Worm (Caenorhabditis elegans) whole organism, L2 larva: Measurements from ENCODE around the gene Y69A2AR.24.

Source experiments
- C34F6.9 ChIP-seq: fragments of 150-350 bp; optimal IDR thresholded peaks from 2 replicates; lab custom pipeline; 2014; ENCODE audit warnings: missing biosample characterization, missing genetic modification characterization
- F13H6.1 ChIP-seq: sonication (generic microtip); optimal IDR thresholded peaks from 2 replicates; lab custom pipeline; 2016; ENCODE audit warnings: missing genetic modification characterization, missing compliant biosample characterization
- R02D3.7 ChIP-seq: fragments of 150-350 bp; optimal IDR thresholded peaks from 2 replicates; lab custom pipeline; 2014; ENCODE audit warnings: missing biosample characterization, missing genetic modification characterization
- Y55F3AM.14 ChIP-seq: fragments of 200-800 bp; sonication (Bioruptor generic); optimal IDR thresholded peaks from 2 replicates; lab custom pipeline; 2018; ENCODE audit warnings: mild to moderate bottlenecking, missing genetic modification characterization, missing compliant biosample characterization
- ZK546.5 ChIP-seq: sonication (generic microtip); optimal IDR thresholded peaks from 2 replicates; lab custom pipeline; 2017; ENCODE audit warnings: missing biosample characterization, missing genetic modification characterization
- alr-1 ChIP-seq: fragments of 150-350 bp; optimal IDR thresholded peaks from 2 replicates; lab custom pipeline; 2014; ENCODE audit warnings: missing biosample characterization, missing genetic modification characterization
- aly-2 ChIP-seq: fragments of 150-350 bp; optimal IDR thresholded peaks from 2 replicates; lab custom pipeline; 2014; ENCODE audit warnings: missing biosample characterization, missing genetic modification characterization
- ama-1 ChIP-seq: fragments of 150-350 bp; optimal IDR thresholded peaks from 2 replicates; lab custom pipeline; 2018; ENCODE audit warnings: inconsistent platforms
- blmp-1 ChIP-seq: sonication (generic microtip); optimal IDR thresholded peaks from 2 replicates; lab custom pipeline; 2017; ENCODE audit warnings: missing genetic modification characterization, mild to moderate bottlenecking, missing compliant biosample characterization, antibody characterized with exemption, moderate library complexity; ENCODE audit not compliant: insufficient read depth
- ceh-16 ChIP-seq: fragments of 150-350 bp; optimal IDR thresholded peaks from 2 replicates; lab custom pipeline; 2014; ENCODE audit warnings: missing biosample characterization, missing genetic modification characterization
- ceh-82 ChIP-seq: fragments of 150-350 bp; optimal IDR thresholded peaks from 2 replicates; lab custom pipeline; 2014; ENCODE audit warnings: missing biosample characterization, missing genetic modification characterization
- crh-2 ChIP-seq: sonication (generic microtip); optimal IDR thresholded peaks from 2 replicates; lab custom pipeline; 2017; ENCODE audit warnings: missing biosample characterization, missing genetic modification characterization
- dmd-4 ChIP-seq: sonication (generic microtip); optimal IDR thresholded peaks from 2 replicates; lab custom pipeline; 2017; ENCODE audit warnings: missing biosample characterization, missing genetic modification characterization
- egl-27 ChIP-seq: sonication (generic microtip); optimal IDR thresholded peaks from 3 replicates; lab custom pipeline; 2017; ENCODE audit warnings: missing biosample characterization, missing genetic modification reagents, missing genetic modification characterization
- elt-1 ChIP-seq: fragments of 150-350 bp; optimal IDR thresholded peaks from 2 replicates; lab custom pipeline; 2014; ENCODE audit warnings: missing biosample characterization, missing genetic modification characterization
- elt-3 ChIP-seq: sonication (generic microtip); optimal IDR thresholded peaks from 2 replicates; lab custom pipeline; 2017; ENCODE audit warnings: missing biosample characterization, missing genetic modification characterization
- fos-1 ChIP-seq: fragments of 150-350 bp; optimal IDR thresholded peaks from 2 replicates; lab custom pipeline; 2014; ENCODE audit warnings: missing biosample characterization, missing genetic modification characterization
- gmeb-1 ChIP-seq: fragments of 150-350 bp; optimal IDR thresholded peaks from 2 replicates; lab custom pipeline; 2014; ENCODE audit warnings: missing biosample characterization, missing genetic modification characterization
- lin-11 ChIP-seq: fragments of 150-350 bp; sonication (generic microtip); optimal IDR thresholded peaks from 2 replicates; lab custom pipeline; 2014; ENCODE audit warnings: missing biosample characterization, missing genetic modification characterization, inconsistent platforms, mixed read lengths
- lin-13 ChIP-seq: fragments of 150-350 bp; optimal IDR thresholded peaks from 2 replicates; lab custom pipeline; 2014; ENCODE audit warnings: missing biosample characterization, missing genetic modification reagents, missing genetic modification characterization
- lin-39 ChIP-seq: fragments of 150-350 bp; optimal IDR thresholded peaks from 2 replicates; lab custom pipeline; 2014; ENCODE audit warnings: missing biosample characterization, missing genetic modification reagents, missing genetic modification characterization
- lsy-2 ChIP-seq, 2 experiments: fragments of 150-350 bp in 1 of 2; sonication (generic microtip) in 1 of 2; optimal IDR thresholded peaks; 2 replicates each; lab custom pipeline; 2014 to 2017; ENCODE audit warnings: missing biosample characterization in 2 of 2, missing genetic modification characterization in 2 of 2
- mab-5 ChIP-seq: fragments of 150-350 bp; optimal IDR thresholded peaks from 2 replicates; lab custom pipeline; 2014; ENCODE audit warnings: missing biosample characterization, missing genetic modification characterization
- mbf-1 ChIP-seq: sonication (generic microtip); optimal IDR thresholded peaks from 2 replicates; lab custom pipeline; 2017; ENCODE audit warnings: missing biosample characterization, missing genetic modification characterization
- mdl-1 ChIP-seq, 2 experiments: fragments of 150-350 bp in 1 of 2; sonication (generic microtip) in 1 of 2; optimal IDR thresholded peaks; 2 replicates each; lab custom pipeline; 2017; ENCODE audit warnings: missing biosample characterization in 2 of 2, missing genetic modification characterization in 2 of 2
- nhr-10 ChIP-seq: sonication (generic microtip); optimal IDR thresholded peaks from 2 replicates; lab custom pipeline; 2017; ENCODE audit warnings: missing biosample characterization, missing genetic modification characterization
- nhr-11 ChIP-seq: fragments of 150-350 bp; optimal IDR thresholded peaks from 2 replicates; lab custom pipeline; 2014; ENCODE audit warnings: missing biosample characterization, missing genetic modification characterization
- nhr-129 ChIP-seq: fragments of 150-350 bp; optimal IDR thresholded peaks from 2 replicates; lab custom pipeline; 2014; ENCODE audit warnings: missing biosample characterization, missing genetic modification characterization
- nhr-21 ChIP-seq: fragments of 150-350 bp; optimal IDR thresholded peaks from 2 replicates; lab custom pipeline; 2014; ENCODE audit warnings: missing biosample characterization, missing genetic modification characterization
- nhr-23 ChIP-seq: fragments of 150-350 bp; optimal IDR thresholded peaks from 2 replicates; lab custom pipeline; 2014; ENCODE audit warnings: missing biosample characterization, missing genetic modification reagents, missing genetic modification characterization
- nhr-237 ChIP-seq: fragments of 150-350 bp; optimal IDR thresholded peaks from 2 replicates; lab custom pipeline; 2014; ENCODE audit warnings: missing biosample characterization, missing genetic modification characterization
- nhr-25 ChIP-seq: fragments of 150-350 bp; sonication (generic microtip); optimal IDR thresholded peaks from 3 replicates; lab custom pipeline; 2014; ENCODE audit warnings: missing biosample characterization, missing genetic modification characterization
- nhr-6 ChIP-seq: fragments of 150-350 bp; optimal IDR thresholded peaks from 2 replicates; lab custom pipeline; 2014; ENCODE audit warnings: missing biosample characterization, missing genetic modification characterization
- nhr-77 ChIP-seq: fragments of 150-350 bp; optimal IDR thresholded peaks from 2 replicates; lab custom pipeline; 2014; ENCODE audit warnings: missing biosample characterization, missing genetic modification characterization
- sem-4 ChIP-seq: fragments of 150-350 bp; optimal IDR thresholded peaks from 2 replicates; lab custom pipeline; 2014; ENCODE audit warnings: missing biosample characterization, missing genetic modification reagents, missing genetic modification characterization
- skn-1 ChIP-seq: sonication (generic microtip); optimal IDR thresholded peaks from 2 replicates; lab custom pipeline; 2017; ENCODE audit warnings: missing biosample characterization, missing genetic modification characterization
- sma-3 ChIP-seq: sonication (generic microtip); optimal IDR thresholded peaks from 2 replicates; lab custom pipeline; 2016; ENCODE audit warnings: missing genetic modification reagents, missing genetic modification characterization, missing compliant biosample characterization
- sma-9 ChIP-seq, 2 experiments: fragments of 150-350 bp in 1 of 2; sonication (generic microtip) in 1 of 2; optimal IDR thresholded peaks; 2 replicates each; lab custom pipeline; 2014 to 2016; ENCODE audit warnings: missing genetic modification characterization in 2 of 2, mild to moderate bottlenecking in 1 of 2, missing biosample characterization in 1 of 2, missing compliant biosample characterization in 1 of 2, missing genetic modification reagents in 1 of 2, moderate library complexity in 1 of 2
- snpc-4 ChIP-seq: fragments of 150-350 bp; optimal IDR thresholded peaks from 2 replicates; lab custom pipeline; 2014; ENCODE audit warnings: missing biosample characterization, missing genetic modification characterization
- unc-39 ChIP-seq: fragments of 150-350 bp; optimal IDR thresholded peaks from 2 replicates; lab custom pipeline; 2014; ENCODE audit warnings: missing biosample characterization, missing genetic modification characterization
- unc-55 ChIP-seq: fragments of 150-350 bp; sonication (generic microtip); optimal IDR thresholded peaks from 3 replicates; lab custom pipeline; 2014; ENCODE audit warnings: missing biosample characterization, missing genetic modification reagents, missing genetic modification characterization
- unc-62 ChIP-seq: fragments of 150-350 bp; optimal IDR thresholded peaks from 2 replicates; lab custom pipeline; 2014; ENCODE audit warnings: missing biosample characterization, missing genetic modification reagents, missing genetic modification characterization
- zag-1 ChIP-seq: fragments of 150-350 bp; optimal IDR thresholded peaks from 2 replicates; lab custom pipeline; 2014; ENCODE audit warnings: missing biosample characterization, missing genetic modification characterization
- ztf-1 ChIP-seq: fragments of 200-800 bp; sonication (Bioruptor generic); conservative IDR thresholded peaks from 2 replicates; pipeline ENCODE4 v1.3.6; 2022; ENCODE audit warnings: missing genetic modification characterization, missing compliant biosample characterization
- ztf-11 ChIP-seq: sonication (generic microtip); optimal IDR thresholded peaks from 2 replicates; lab custom pipeline; 2017; ENCODE audit warnings: missing biosample characterization, missing genetic modification characterization
- ztf-4 ChIP-seq: fragments of 150-350 bp; optimal IDR thresholded peaks from 2 replicates; lab custom pipeline; 2014; ENCODE audit warnings: missing biosample characterization, missing genetic modification characterization

Y69A2AR.24 gene

DNA sequence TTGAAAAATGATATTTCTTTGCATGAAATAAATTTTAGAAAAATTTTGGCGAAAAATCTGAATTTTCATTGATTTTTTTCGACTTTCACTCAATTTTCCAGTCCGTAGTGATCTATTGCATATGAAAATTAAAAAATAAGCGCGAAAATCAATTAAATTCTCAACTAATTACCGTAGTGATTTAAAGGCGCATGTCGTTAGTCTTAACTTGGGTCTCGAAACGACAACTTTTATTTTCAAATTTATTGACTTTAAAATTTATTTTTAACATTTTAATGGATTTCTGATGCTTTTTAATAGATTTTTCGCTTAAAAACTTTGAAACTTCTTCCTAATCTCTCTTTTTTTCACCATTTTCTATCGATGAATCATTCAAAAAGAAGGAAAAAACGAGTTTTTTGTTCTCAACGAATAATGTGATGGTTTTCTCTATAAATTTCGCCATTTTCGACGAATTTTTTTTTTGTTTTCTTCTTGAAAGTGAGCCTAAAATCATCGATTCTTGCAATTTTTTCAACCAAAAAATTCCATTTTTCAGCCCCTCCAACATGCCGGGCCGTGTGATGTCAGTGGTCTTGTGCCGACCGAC is 43.7 kb upstream of the Y69A2AR.24 start, which contains the start of gene vamp-7:
Gene vamp-7 (plus strand): TSS at position 539 of the 589 bp plus-strand sequence.
- TF ChIP-seq unc-55, result no peak
- TF ChIP-seq ceh-16, result no peak
- no peak for TF ChIP-seq ztf-4 (tag; lab: Kevin White, UChicago)
- no peak for TF ChIP-seq elt-3 (tag; lab: Kevin White, UChicago)
- TF ChIP-seq F13H6.1 (tag; lab: Kevin White, UChicago), result no peak
- no peak for TF ChIP-seq snpc-4
- TF ChIP-seq ZK546.5 (tag; lab: Kevin White, UChicago), result no peak
- peak; percentile 3 for TF ChIP-seq crh-2 (tag; lab: Kevin White, UChicago)
- TF ChIP-seq nhr-25 (tag; lab: Kevin White, UChicago), result peak; percentile 42
- no peak for TF ChIP-seq ama-1 (lab: Kevin White, UChicago)
- no peak for TF ChIP-seq lin-11 (tag; lab: Kevin White, UChicago)
- TF ChIP-seq blmp-1 (tag; lab: Kevin White, UChicago), result peak; percentile 18
- TF ChIP-seq nhr-21 (tag; lab: Kevin White, UChicago), result peak; percentile 2
- TF ChIP-seq nhr-11 (tag; lab: Kevin White, UChicago), result no peak
- no peak for TF ChIP-seq ztf-1 (GFP tag; lab: Robert Waterston, UW)

DNA sequence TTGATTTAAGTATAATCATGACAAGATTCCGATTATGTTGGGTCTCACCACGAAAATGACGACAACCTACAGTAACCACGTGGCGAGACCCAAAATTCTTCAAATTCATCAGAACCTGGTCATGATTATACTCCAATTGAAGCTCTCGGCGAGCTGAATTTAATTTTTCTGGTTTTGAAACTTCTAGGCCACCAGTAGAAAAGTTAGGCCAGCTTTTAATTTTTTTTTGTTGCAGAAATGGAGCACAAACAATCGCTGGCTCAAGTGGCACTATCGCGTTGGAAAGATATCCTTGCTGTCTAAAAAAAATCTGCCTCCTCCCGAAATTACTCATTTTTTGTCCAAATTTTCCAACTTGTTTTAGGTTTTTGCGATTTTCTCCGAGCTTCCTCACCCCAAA is 42.7 kb upstream of the Y69A2AR.24 start:
- TF ChIP-seq crh-2 (tag; lab: Kevin White, UChicago) (no peak), lin-13 (GFP tag; lab: Kevin White, UChicago) (no peak), blmp-1 (tag; lab: Kevin White, UChicago) (no peak)

DNA sequence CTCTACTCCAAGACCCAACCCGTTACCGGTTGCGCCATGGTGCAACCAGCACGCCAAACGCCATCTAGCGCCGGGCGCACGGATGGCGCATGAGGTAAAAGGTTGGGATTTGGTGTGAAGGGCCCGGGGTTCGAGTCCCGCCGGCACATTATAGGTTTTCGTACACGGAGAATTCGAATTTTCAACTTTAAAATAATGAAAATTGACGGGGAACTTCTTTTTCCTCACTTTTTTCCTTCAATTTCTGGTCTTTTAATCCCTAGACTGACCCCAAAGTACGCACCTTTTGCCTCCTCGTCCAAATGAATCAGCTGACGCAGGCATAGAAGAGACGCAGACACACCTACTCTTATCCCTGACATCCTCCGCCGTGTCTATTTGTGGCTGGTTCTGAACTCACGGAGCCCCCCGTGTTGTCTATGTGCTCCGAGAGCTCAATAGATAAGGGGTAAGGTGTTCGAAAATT is 39.7 kb upstream of the Y69A2AR.24 start:
- no peak for TF ChIP-seq ama-1 (lab: Kevin White, UChicago)
- no peak for TF ChIP-seq ztf-11 (tag; lab: Kevin White, UChicago)
- TF ChIP-seq blmp-1 (tag; lab: Kevin White, UChicago), result no peak
- no peak for TF ChIP-seq fos-1
- no peak for TF ChIP-seq unc-62
- TF ChIP-seq ZK546.5 (tag; lab: Kevin White, UChicago), result no peak
- no peak for TF ChIP-seq nhr-77 (tag; lab: Kevin White, UChicago)
- no peak for TF ChIP-seq ztf-4 (tag; lab: Kevin White, UChicago)
- TF ChIP-seq sma-9 (GFP tag; optimal IDR thresholded peaks at IDR 0.05; lab: Kevin White, UChicago), result peak; percentile 68
- no peak for TF ChIP-seq sma-9 (tag; optimal IDR thresholded peaks at IDR 0.05; lab: Kevin White, UChicago)
- TF ChIP-seq nhr-6 (tag; lab: Kevin White, UChicago), result no peak
- no peak for TF ChIP-seq nhr-23
- TF ChIP-seq F13H6.1 (tag; lab: Kevin White, UChicago), result no peak
- peak; percentile 73 for TF ChIP-seq nhr-129 (tag; lab: Kevin White, UChicago)
- TF ChIP-seq nhr-25 (tag; lab: Kevin White, UChicago), result peak; percentile 13
- TF ChIP-seq unc-39 (tag; lab: Kevin White, UChicago), result no peak
- TF ChIP-seq gmeb-1 (tag; lab: Kevin White, UChicago), result no peak
- no peak for TF ChIP-seq skn-1 (tag; lab: Kevin White, UChicago)
- TF ChIP-seq ztf-1 (GFP tag; lab: Robert Waterston, UW), result no peak
- no peak for TF ChIP-seq elt-3 (tag; lab: Kevin White, UChicago)
- no peak for TF ChIP-seq sem-4 (tag; lab: Kevin White, UChicago)
- TF ChIP-seq unc-55, result no peak
- no peak for TF ChIP-seq zag-1 (tag; lab: Kevin White, UChicago)
- peak; percentile 44 for TF ChIP-seq Y55F3AM.14 (GFP tag; lab: Kevin White, UChicago)
- TF ChIP-seq lin-13 (GFP tag; lab: Kevin White, UChicago), result peak; percentile 19
- TF ChIP-seq mbf-1 (tag; lab: Kevin White, UChicago), result no peak
- TF ChIP-seq sma-3 (GFP tag; lab: Kevin White, UChicago), result no peak
- TF ChIP-seq ceh-16, result no peak
- no peak for TF ChIP-seq lin-11 (tag; lab: Kevin White, UChicago)
- TF ChIP-seq alr-1 (tag; lab: Kevin White, UChicago), result no peak
- TF ChIP-seq C34F6.9, result peak; percentile 37
- TF ChIP-seq mab-5 (tag; lab: Kevin White, UChicago), result no peak
- TF ChIP-seq nhr-237 (tag; lab: Kevin White, UChicago), result no peak
- TF ChIP-seq dmd-4, result no peak
- TF ChIP-seq mdl-1 (tag; optimal IDR thresholded peaks at IDR 0.05; lab: Kevin White, UChicago), result no peak
- TF ChIP-seq nhr-11 (tag; lab: Kevin White, UChicago), result no peak
- peak; percentile 10 for TF ChIP-seq nhr-21 (tag; lab: Kevin White, UChicago)
- no peak for TF ChIP-seq snpc-4
- TF ChIP-seq nhr-10 (tag; lab: Kevin White, UChicago), result no peak
- TF ChIP-seq lsy-2 (tag; optimal IDR thresholded peaks at IDR 0.05; lab: Kevin White, UChicago), result peak in 1 of 2 experiments; percentile 34
- no peak for TF ChIP-seq aly-2 (tag; lab: Kevin White, UChicago)
- TF ChIP-seq egl-27 (tag; lab: Kevin White, UChicago), result no peak
- TF ChIP-seq crh-2 (tag; lab: Kevin White, UChicago), result no peak
- no peak for TF ChIP-seq R02D3.7 (tag; lab: Kevin White, UChicago)
- no peak for TF ChIP-seq ceh-82 (tag; lab: Kevin White, UChicago)
- no peak for TF ChIP-seq elt-1 (tag; lab: Kevin White, UChicago)
- TF ChIP-seq lin-39 (tag; lab: Kevin White, UChicago), result no peak
